Worm (Caenorhabditis elegans): ENCODE data around the gene sms-1.
A peak's percentile ranks its signal among the peaks of the same experiment; 100 is the strongest.

The sms-1 gene

DNA sequence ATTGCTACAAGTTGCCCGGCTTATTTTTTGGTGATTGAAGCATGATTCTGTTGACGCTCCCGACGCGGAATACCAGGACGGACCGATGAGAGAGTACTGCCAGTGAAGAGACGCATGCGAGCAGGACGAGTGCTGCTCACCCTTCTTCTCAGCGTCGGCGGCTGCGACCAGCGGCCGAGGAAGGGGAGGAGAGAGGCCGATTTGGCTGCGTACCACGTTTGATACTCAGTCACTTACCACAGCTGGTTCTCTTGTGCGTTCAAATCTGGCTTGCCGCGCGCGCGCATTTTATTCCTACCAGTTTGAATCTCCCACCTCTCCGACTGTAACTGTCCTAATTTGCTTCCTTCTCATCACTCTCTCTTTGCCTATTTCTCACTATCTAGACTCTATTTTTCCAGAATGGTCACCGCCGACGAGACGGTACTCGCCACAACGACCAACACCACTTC is 26.3 kb upstream of the sms-1 start, which contains the start of gene mep-1 (continued):
- no peak for TF ChIP-seq ztf-4 (tag; optimal IDR thresholded peaks at IDR 0.05)
- no peak for TF ChIP-seq egl-27 (tag; optimal IDR thresholded peaks at IDR 0.05)
- peak; percentile 37 for TF ChIP-seq nhr-11 (tag; optimal IDR thresholded peaks at IDR 0.05)
- no peak for TF ChIP-seq fkh-2 (tag; optimal IDR thresholded peaks at IDR 0.05)
- TF ChIP-seq elt-1 (tag; optimal IDR thresholded peaks at IDR 0.05): no peak
- no peak for TF ChIP-seq nhr-237 (tag; optimal IDR thresholded peaks at IDR 0.05)
- no peak for TF ChIP-seq nhr-28 (tag; optimal IDR thresholded peaks at IDR 0.05)
- TF ChIP-seq eor-1 (tag; optimal IDR thresholded peaks at IDR 0.05): no peak
- TF ChIP-seq elt-3 (tag; optimal IDR thresholded peaks at IDR 0.05): no peak
- peak; percentile 32 for TF ChIP-seq lsy-12 (tag; optimal IDR thresholded peaks at IDR 0.05)
- no peak for TF ChIP-seq ceh-28 (tag; optimal IDR thresholded peaks at IDR 0.05)
- TF ChIP-seq nhr-77 (tag; optimal IDR thresholded peaks at IDR 0.05): no peak
- TF ChIP-seq fkh-10 (GFP tag; optimal IDR thresholded peaks at IDR 0.05): peak; percentile 54
- peak; percentile 35 for TF ChIP-seq skn-1 (tag; optimal IDR thresholded peaks at IDR 0.05)
- no peak for TF ChIP-seq zag-1 (tag; optimal IDR thresholded peaks at IDR 0.05)
- peak; percentile 68 for TF ChIP-seq lin-15B (tag; optimal IDR thresholded peaks at IDR 0.05)

DNA sequence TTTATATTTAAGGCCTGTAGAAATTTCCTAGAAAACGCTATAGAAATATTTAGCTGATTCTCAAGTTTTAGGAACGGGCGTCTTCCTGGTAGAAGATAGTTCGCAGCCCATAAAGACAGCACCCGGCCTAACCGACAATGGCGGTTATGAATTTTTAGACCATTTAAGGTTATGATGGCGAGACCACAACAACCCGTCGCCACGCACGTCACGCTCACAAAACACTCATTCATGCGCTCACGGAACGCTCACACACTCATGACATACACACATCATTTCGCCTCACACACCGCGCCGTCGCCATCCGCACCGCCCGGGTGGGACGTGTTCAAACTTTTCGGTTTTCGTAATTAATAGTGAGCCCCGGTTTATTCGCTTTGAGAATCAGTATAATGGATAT is 25.7 kb upstream of the sms-1 start:
- TF ChIP-seq lsy-12 (tag; optimal IDR thresholded peaks at IDR 0.05) (no peak), lin-15B (tag; optimal IDR thresholded peaks at IDR 0.05) (peak; percentile 8), elt-3 (tag; optimal IDR thresholded peaks at IDR 0.05) (no peak), elt-1 (tag; optimal IDR thresholded peaks at IDR 0.05) (no peak)

DNA sequence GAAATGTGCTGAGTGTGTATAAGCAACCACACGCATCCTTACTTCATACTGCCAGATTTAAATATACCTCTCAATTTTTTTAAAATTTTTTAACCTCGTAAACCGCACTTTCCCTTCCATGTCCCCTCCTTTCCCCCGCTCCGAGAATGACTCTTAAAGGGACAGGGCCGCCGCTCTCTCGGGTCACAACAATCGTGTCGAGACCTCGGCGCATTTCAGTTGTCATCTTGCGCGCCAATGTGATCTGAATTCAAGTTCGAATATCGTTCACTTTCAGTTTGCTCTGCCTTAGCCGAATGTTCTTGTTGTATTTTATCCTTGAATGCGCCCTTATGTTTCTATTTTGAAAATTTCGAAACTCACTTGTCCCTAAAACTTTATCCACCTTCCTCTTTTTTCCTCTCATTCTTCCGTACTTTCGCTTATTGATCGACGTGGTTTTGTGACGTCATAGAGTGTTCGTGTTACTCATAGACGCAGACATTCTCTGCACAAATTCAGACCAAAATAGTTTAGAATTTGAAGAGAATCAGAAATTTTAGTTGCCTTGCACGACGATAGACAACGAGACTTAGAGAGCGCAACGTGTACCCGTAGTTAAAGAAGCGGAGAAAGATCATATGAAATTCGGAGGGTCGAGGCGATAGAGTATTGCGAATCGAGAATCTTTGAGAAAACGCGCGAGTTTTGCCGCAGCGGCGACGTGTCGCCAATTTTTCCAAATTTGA is 24.4 kb upstream of the sms-1 start:
- TF ChIP-seq nhr-76 (tag; optimal IDR thresholded peaks at IDR 0.05) (no peak), fkh-10 (GFP tag; optimal IDR thresholded peaks at IDR 0.05) (no peak), elt-2 (tag; optimal IDR thresholded peaks at IDR 0.05) (peak; percentile 57), ztf-4 (tag; optimal IDR thresholded peaks at IDR 0.05) (no peak), nhr-11 (tag; optimal IDR thresholded peaks at IDR 0.05) (no peak), mdl-1 (tag; optimal IDR thresholded peaks at IDR 0.05) (no peak), nhr-25 (tag; optimal IDR thresholded peaks at IDR 0.05) (peak; percentile 56), unc-62 (GFP tag; optimal IDR thresholded peaks at IDR 0.05) (peak; percentile 32), mml-1 (tag; optimal IDR thresholded peaks at IDR 0.05) (no peak), egl-5 (tag; optimal IDR thresholded peaks at IDR 0.05) (no peak), egl-27 (tag; optimal IDR thresholded peaks at IDR 0.05) (no peak), nhr-67 (tag; optimal IDR thresholded peaks at IDR 0.05) (no peak), sea-2 (GFP tag; optimal IDR thresholded peaks at IDR 0.05) (peak; percentile 25), elt-1 (tag; optimal IDR thresholded peaks at IDR 0.05) (no peak), eor-1 (tag; optimal IDR thresholded peaks at IDR 0.05) (no peak), pqm-1 (tag; optimal IDR thresholded peaks at IDR 0.05) (peak; percentile 59), ama-1 (optimal IDR thresholded peaks at IDR 0.05) (no peak), snpc-4 (tag; optimal IDR thresholded peaks at IDR 0.05) (peak; percentile 36), nhr-28 (tag; optimal IDR thresholded peaks at IDR 0.05) (no peak), lin-39 (tag; optimal IDR thresholded peaks at IDR 0.05) (no peak), nhr-77 (tag; optimal IDR thresholded peaks at IDR 0.05) (no peak), unc-39 (tag; optimal IDR thresholded peaks at IDR 0.05) (no peak), daf-12 (tag; optimal IDR thresholded peaks at IDR 0.05) (no peak), nhr-43 (tag; optimal IDR thresholded peaks at IDR 0.05; ENCODE audit: poor library complexity, severe bottlenecking) (peak; percentile 52), pha-4 (tag; optimal IDR thresholded peaks at IDR 0.05) (peak; percentile 81), R02D3.7 (tag; optimal IDR thresholded peaks at IDR 0.05) (peak; percentile 71), elt-3 (tag; optimal IDR thresholded peaks at IDR 0.05) (no peak), fos-1 (tag; optimal IDR thresholded peaks at IDR 0.05) (no peak), skn-1 (tag; optimal IDR thresholded peaks at IDR 0.05) (no peak), ZK546.5 (tag; optimal IDR thresholded peaks at IDR 0.05) (no peak), jun-1 (tag; optimal IDR thresholded peaks at IDR 0.05) (peak; percentile 46), ceh-82 (tag; optimal IDR thresholded peaks at IDR 0.05) (no peak), nhr-12 (tag; optimal IDR thresholded peaks at IDR 0.05) (no peak), ceh-28 (tag; optimal IDR thresholded peaks at IDR 0.05) (peak; percentile 91), ztf-11 (tag; optimal IDR thresholded peaks at IDR 0.05) (no peak), tbx-2 (tag; optimal IDR thresholded peaks at IDR 0.05) (no peak), zag-1 (tag; optimal IDR thresholded peaks at IDR 0.05) (no peak), lin-15B (tag; optimal IDR thresholded peaks at IDR 0.05) (peak; percentile 59), hmg-11 (tag; optimal IDR thresholded peaks at IDR 0.05) (peak; percentile 71), nhr-23 (tag; optimal IDR thresholded peaks at IDR 0.05) (peak; percentile 77), lsy-12 (tag; optimal IDR thresholded peaks at IDR 0.05) (peak; percentile 58), nfya-1 (tag; optimal IDR thresholded peaks at IDR 0.05; ENCODE audit: insufficient read depth) (peak; percentile 73)
